Worm (Caenorhabditis elegans): Measurements from ENCODE around the gene ZK688.10.

ce11 chrIII:7891573-7892306 is 5.1 kb downstream of the ZK688.10 start, which contains the start of the genes ZK688.5 and fahd-1:
- TF ChIP-seq tbx-8 (GFP tag; optimal IDR thresholded peaks at IDR 0.05): no peak
- TF ChIP-seq elt-1 (tag; optimal IDR thresholded peaks at IDR 0.05; ENCODE audit: borderline replicate concordance, insufficient read depth): no peak
- peak; percentile 46 for TF ChIP-seq nhr-237 (tag; optimal IDR thresholded peaks at IDR 0.05)
- peak; percentile 74 for TF ChIP-seq ham-2 (GFP tag; optimal IDR thresholded peaks at IDR 0.05)
- TF ChIP-seq pha-4 (tag; optimal IDR thresholded peaks at IDR 0.05): peak; percentile 71
- TF ChIP-seq sem-2 (GFP tag; optimal IDR thresholded peaks at IDR 0.05): no peak
- TF ChIP-seq nhr-28 (tag; optimal IDR thresholded peaks at IDR 0.05): no peak
- TF ChIP-seq unc-62 (GFP tag; optimal IDR thresholded peaks at IDR 0.05): no peak
- TF ChIP-seq cnd-1 (tag; optimal IDR thresholded peaks at IDR 0.05): peak; percentile 10
